Fruit fly (Drosophila melanogaster): ENCODE measurements around the gene CG31036.

CG31036 gene

dm6 chr3R:29894393-29894792 is 13.5 kb upstream of the CG31036 start (continued):
- peak; percentile 28 for TF ChIP-seq caup (GFP tag; optimal IDR thresholded peaks at IDR 0.05; ENCODE audit: severe bottlenecking)
- no peak for TF ChIP-seq crp (GFP tag; optimal IDR thresholded peaks at IDR 0.05)
- TF ChIP-seq CG4282 (GFP tag; optimal IDR thresholded peaks at IDR 0.05), result no peak

DNA sequence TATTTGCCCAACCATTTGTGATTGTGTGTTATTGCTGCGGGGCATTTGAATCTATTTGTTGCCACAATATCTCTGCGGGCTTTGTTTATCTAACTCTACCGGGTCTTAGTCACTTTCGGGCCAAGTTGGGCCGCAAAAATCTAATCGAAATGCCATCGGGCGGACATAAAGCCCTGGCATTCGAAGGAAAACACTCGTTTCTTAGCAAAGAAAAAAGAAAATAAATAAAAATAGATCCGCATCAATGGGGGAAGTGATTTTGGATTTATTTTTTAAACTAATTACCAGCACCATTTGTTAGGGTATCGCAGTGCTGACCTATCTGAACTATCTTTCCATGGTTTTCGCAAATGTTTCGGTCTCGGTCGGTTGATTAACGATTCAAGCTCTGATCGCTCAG is 9.3 kb upstream of the CG31036 start:
- no peak for TF ChIP-seq NC2β (GFP tag; optimal IDR thresholded peaks at IDR 0.05)
- peak; percentile 25 for TF ChIP-seq sug (tag; optimal IDR thresholded peaks at IDR 0.05)
- TF ChIP-seq chinmo (GFP tag; IDR thresholded peaks at IDR 0.05; ENCODE audit: partially characterized antibody), result 0 out of 4 replicates have a peak, but pooled peaks have one; percentile 34
- no peak for TF ChIP-seq CG10274 (GFP tag; optimal IDR thresholded peaks at IDR 0.05)
- no peak for TF ChIP-seq Dp (GFP tag; optimal IDR thresholded peaks at IDR 0.05)
- TF ChIP-seq Atf6 (GFP tag; IDR thresholded peaks at IDR 0.05), result peak; percentile 30; the same call in 1 of the 2 replicates
- no peak for TF ChIP-seq CHES-1-like (GFP tag; optimal IDR thresholded peaks at IDR 0.05)
- TF ChIP-seq NFAT (GFP tag; IDR thresholded peaks at IDR 0.05), result peak; percentile 19; the same call in 1 of the 2 replicates
- TF ChIP-seq ci (GFP tag; IDR thresholded peaks at IDR 0.05), result no peak
- TF ChIP-seq hkb (optimal IDR thresholded peaks at IDR 0.05), result no peak
- 0 out of 2 replicates have a peak, but pooled peaks have one; percentile 7 for TF ChIP-seq hkb (GFP tag; IDR thresholded peaks at IDR 0.05)
- TF ChIP-seq lilli (GFP tag; optimal IDR thresholded peaks at IDR 0.05), result peak; percentile 5
- TF ChIP-seq CG2678 (tag; optimal IDR thresholded peaks at IDR 0.05), result peak; percentile 19
- no peak for TF ChIP-seq CG17361 (GFP tag; IDR thresholded peaks at IDR 0.05)
- TF ChIP-seq esg (GFP tag; conservative IDR thresholded peaks at IDR 0.05), result 0 out of 2 replicates have a peak, but pooled peaks have one; percentile 10
- no peak for TF ChIP-seq CG14050 (GFP tag; IDR thresholded peaks at IDR 0.05)
- 0 out of 2 replicates have a peak, but pooled peaks have one; percentile 24 for TF ChIP-seq CG32532 (GFP tag; IDR thresholded peaks at IDR 0.05)
- peak; percentile 47; the same call in 1 of the 3 replicates for TF ChIP-seq dysf (GFP tag; IDR thresholded peaks at IDR 0.05)
- TF ChIP-seq sob (GFP tag; IDR thresholded peaks at IDR 0.05), result 0 out of 2 replicates have a peak, but pooled peaks have one; percentile 26
- TF ChIP-seq ranshi (GFP tag; IDR thresholded peaks at IDR 0.05), result no peak
- no peak for TF ChIP-seq Atf3 (GFP tag; optimal IDR thresholded peaks at IDR 0.05)
- TF ChIP-seq row (GFP tag; IDR thresholded peaks at IDR 0.05), result peak; percentile 42; the same call in 2 of the 3 replicates
- TF ChIP-seq Med (GFP tag), result peak; percentile 83
- peak; percentile 47; the same call in 1 of the 2 replicates for TF ChIP-seq Rfx (GFP tag; IDR thresholded peaks at IDR 0.05)
- no peak for TF ChIP-seq hb (GFP tag; IDR thresholded peaks at IDR 0.05; ENCODE audit: partially characterized antibody)
- TF ChIP-seq CG2120 (GFP tag; optimal IDR thresholded peaks at IDR 0.05), result peak; percentile 53
- TF ChIP-seq slbo (GFP tag; IDR thresholded peaks at IDR 0.05), result peak; percentile 56
- peak; percentile 65 for TF ChIP-seq CG9932 (GFP tag; IDR thresholded peaks at IDR 0.05)
- peak; percentile 60; the same call in 1 of the 2 replicates for TF ChIP-seq Drgx (GFP tag; IDR thresholded peaks at IDR 0.05)
- TF ChIP-seq CG15601 (tag; optimal IDR thresholded peaks at IDR 0.05), result no peak
- TF ChIP-seq CG2712 (tag; optimal IDR thresholded peaks at IDR 0.05), result no peak
- TF ChIP-seq insv (GFP tag; optimal IDR thresholded peaks at IDR 0.05), result no peak
- no peak for TF ChIP-seq gsb (GFP tag; IDR thresholded peaks at IDR 0.05)
- no peak for TF ChIP-seq sens-2 (GFP tag; IDR thresholded peaks at IDR 0.05)
- TF ChIP-seq CG30431 (GFP tag; optimal IDR thresholded peaks at IDR 0.05), result no peak
- no peak for TF ChIP-seq Tbp (GFP tag; optimal IDR thresholded peaks at IDR 0.05)
- TF ChIP-seq al (GFP tag; IDR thresholded peaks at IDR 0.05), result peak; percentile 34; the same call in 1 of the 2 replicates
- TF ChIP-seq trh (GFP tag; optimal IDR thresholded peaks at IDR 0.05), result no peak
- TF ChIP-seq BEAF-32 (GFP tag; optimal IDR thresholded peaks at IDR 0.05), result no peak
- TF ChIP-seq gem (tag; optimal IDR thresholded peaks at IDR 0.05), result peak; percentile 23
- no peak for TF ChIP-seq CG8359 (GFP tag; optimal IDR thresholded peaks at IDR 0.05; ENCODE audit: borderline replicate concordance)
- no peak for TF ChIP-seq wek (GFP tag; optimal IDR thresholded peaks at IDR 0.05)
- peak; percentile 5 for TF ChIP-seq CG15269 (tag; optimal IDR thresholded peaks at IDR 0.05)
